Worm (Caenorhabditis elegans) whole organism, L1 larva: ENCODE data around the gene C27D6.11.
"Not testable (repeated sequence)": the region's sequence is repeated elsewhere in the genome, so short reads cannot be mapped to it uniquely, and the experiment has no call there.

Experiments
- C34B4.2 ChIP-seq: sonication (generic microtip); optimal IDR thresholded peaks from 2 replicates; lab custom pipeline; 2017; ENCODE audit warnings: mild to moderate bottlenecking, missing genetic modification characterization, missing compliant biosample characterization
- F16B12.6 ChIP-seq: fragments of 150-350 bp; optimal IDR thresholded peaks from 2 replicates; lab custom pipeline; 2014; ENCODE audit warnings: missing biosample characterization, missing genetic modification characterization
- ama-1 ChIP-seq: fragments of 150-350 bp; optimal IDR thresholded peaks from 2 replicates; lab custom pipeline; 2014
- ceh-63 ChIP-seq: fragments of 200-800 bp; sonication (Bioruptor generic); optimal IDR thresholded peaks from 2 replicates; lab custom pipeline; 2018; ENCODE audit warnings: mild to moderate bottlenecking, missing genetic modification characterization, missing compliant biosample characterization
- ceh-8 ChIP-seq: fragments of 200-800 bp; sonication (Bioruptor generic); optimal IDR thresholded peaks from 2 replicates; lab custom pipeline; 2018; ENCODE audit warnings: mild to moderate bottlenecking, missing genetic modification characterization, moderate library complexity, missing compliant biosample characterization
- ceh-82 ChIP-seq, 3 experiments: fragments of 150-350 bp in 1 of 3; sonication (generic microtip) in 2 of 3; optimal IDR thresholded peaks; 2 replicates each; lab custom pipeline; 2014 to 2017; ENCODE audit warnings: missing biosample characterization in 3 of 3, missing genetic modification characterization in 3 of 3
- ceh-88 ChIP-seq: fragments of 200-800 bp; sonication (Bioruptor generic); IDR thresholded peaks from 2 replicates; pipeline ENCODE4 v1.3.6; 2022; ENCODE audit warnings: missing genetic modification characterization, missing compliant biosample characterization
- ces-1 ChIP-seq: fragments of 150-350 bp; optimal IDR thresholded peaks from 2 replicates; lab custom pipeline; 2014; ENCODE audit warnings: missing biosample characterization, missing genetic modification reagents, missing genetic modification characterization
- dsc-1 ChIP-seq: sonication (generic microtip); optimal IDR thresholded peaks from 2 replicates; lab custom pipeline; 2016; ENCODE audit warnings: mild to moderate bottlenecking, missing genetic modification characterization, missing compliant biosample characterization
- efl-1 ChIP-seq, 4 experiments: fragments of 150-350 bp; optimal IDR thresholded peaks in 3 of 4; peaks in 1 of 4; 1 replicate in 1 of 4; 2 replicates in 3 of 4; lab custom pipeline; 2014; ENCODE audit warnings: missing biosample characterization in 2 of 4, missing genetic modification characterization in 2 of 4, missing genetic modification reagents in 2 of 4
- fkh-10 ChIP-seq: sonication (generic microtip); optimal IDR thresholded peaks from 2 replicates; lab custom pipeline; 2017; ENCODE audit warnings: missing biosample characterization, missing genetic modification reagents, missing genetic modification characterization
- hpl-2 ChIP-seq: fragments of 150-350 bp; optimal IDR thresholded peaks from 2 replicates; lab custom pipeline; 2014; ENCODE audit warnings: missing biosample characterization, missing genetic modification reagents, missing genetic modification characterization
- irx-1 ChIP-seq: sonication (generic microtip); optimal IDR thresholded peaks from 2 replicates; lab custom pipeline; 2016; ENCODE audit warnings: missing genetic modification characterization, missing compliant biosample characterization
- jun-1 ChIP-seq: fragments of 150-350 bp; optimal IDR thresholded peaks from 2 replicates; lab custom pipeline; 2014; ENCODE audit warnings: missing biosample characterization, missing genetic modification reagents, missing genetic modification characterization
- lin-13 ChIP-seq: fragments of 150-350 bp; optimal IDR thresholded peaks from 2 replicates; lab custom pipeline; 2014; ENCODE audit warnings: missing biosample characterization, missing genetic modification reagents, missing genetic modification characterization
- lin-15B ChIP-seq: fragments of 150-350 bp; sonication (generic microtip); optimal IDR thresholded peaks from 3 replicates; lab custom pipeline; 2014; ENCODE audit warnings: missing biosample characterization, missing genetic modification characterization
- lin-35 ChIP-seq, 2 experiments: fragments of 150-350 bp; optimal IDR thresholded peaks; 2 replicates each; lab custom pipeline; 2014; ENCODE audit warnings: missing biosample characterization in 2 of 2, missing genetic modification characterization in 2 of 2, missing genetic modification reagents in 2 of 2
- lsy-2 ChIP-seq, 2 experiments: fragments of 150-350 bp; optimal IDR thresholded peaks; 2 replicates each; lab custom pipeline; 2014; ENCODE audit warnings: missing biosample characterization in 2 of 2, missing genetic modification characterization in 2 of 2
- mef-2 ChIP-seq: fragments of 150-350 bp; optimal IDR thresholded peaks from 2 replicates; lab custom pipeline; 2014; ENCODE audit warnings: missing biosample characterization, missing genetic modification characterization
- nhr-11 ChIP-seq: fragments of 150-350 bp; optimal IDR thresholded peaks from 2 replicates; lab custom pipeline; 2014; ENCODE audit warnings: missing biosample characterization, missing genetic modification characterization
- nhr-12 ChIP-seq: sonication (generic microtip); optimal IDR thresholded peaks from 2 replicates; lab custom pipeline; 2017; ENCODE audit warnings: missing biosample characterization, missing genetic modification characterization
- nhr-20 ChIP-seq: sonication (generic microtip); optimal IDR thresholded peaks from 2 replicates; lab custom pipeline; 2016; ENCODE audit warnings: mild to moderate bottlenecking, missing genetic modification characterization, missing compliant biosample characterization
- nhr-237 ChIP-seq: fragments of 150-350 bp; optimal IDR thresholded peaks from 2 replicates; lab custom pipeline; 2014; ENCODE audit warnings: missing biosample characterization, missing genetic modification characterization
- nhr-84 ChIP-seq: sonication (generic microtip); optimal IDR thresholded peaks from 2 replicates; lab custom pipeline; 2017; ENCODE audit warnings: missing biosample characterization, missing genetic modification characterization
- pag-3 ChIP-seq: sonication (generic microtip); optimal IDR thresholded peaks from 2 replicates; lab custom pipeline; 2017; ENCODE audit warnings: missing genetic modification characterization, mild to moderate bottlenecking, missing compliant biosample characterization, antibody characterized with exemption, borderline replicate concordance; ENCODE audit not compliant: insufficient read depth
- pax-3 ChIP-seq: fragments of 200-800 bp; sonication (Bioruptor generic); optimal IDR thresholded peaks from 2 replicates; lab custom pipeline; 2018; ENCODE audit warnings: mild to moderate bottlenecking, missing genetic modification characterization, moderate library complexity, missing compliant biosample characterization
- pqm-1 ChIP-seq: sonication (generic microtip); optimal IDR thresholded peaks from 3 replicates; lab custom pipeline; 2017; ENCODE audit warnings: missing biosample characterization, missing genetic modification characterization
- snpc-4 ChIP-seq: fragments of 150-350 bp; optimal IDR thresholded peaks from 2 replicates; lab custom pipeline; 2014; ENCODE audit warnings: missing biosample characterization, missing genetic modification characterization
- sup-37 ChIP-seq: fragments of 200-800 bp; sonication (Bioruptor generic); optimal IDR thresholded peaks from 2 replicates; lab custom pipeline; 2018; ENCODE audit warnings: mild to moderate bottlenecking, missing genetic modification characterization, missing compliant biosample characterization
- tbx-2 ChIP-seq: sonication (generic microtip); optimal IDR thresholded peaks from 2 replicates; lab custom pipeline; 2016; ENCODE audit warnings: missing genetic modification characterization, missing compliant biosample characterization
- tlp-1 ChIP-seq: fragments of 150-350 bp; optimal IDR thresholded peaks from 2 replicates; lab custom pipeline; 2014; ENCODE audit warnings: missing biosample characterization, missing genetic modification characterization
- unc-130 ChIP-seq: fragments of 150-350 bp; optimal IDR thresholded peaks from 2 replicates; lab custom pipeline; 2017; ENCODE audit warnings: missing biosample characterization, missing genetic modification characterization, inconsistent platforms
- unc-86 ChIP-seq: sonication (generic microtip); optimal IDR thresholded peaks from 2 replicates; lab custom pipeline; 2016; ENCODE audit warnings: missing genetic modification characterization, missing compliant biosample characterization
- ztf-11 ChIP-seq, 2 experiments: sonication (generic microtip); optimal IDR thresholded peaks; 2 replicates each; lab custom pipeline; 2016 to 2017; ENCODE audit warnings: missing genetic modification characterization in 2 of 2, missing biosample characterization in 1 of 2, missing compliant biosample characterization in 1 of 2

Gene C27D6.11

DNA sequence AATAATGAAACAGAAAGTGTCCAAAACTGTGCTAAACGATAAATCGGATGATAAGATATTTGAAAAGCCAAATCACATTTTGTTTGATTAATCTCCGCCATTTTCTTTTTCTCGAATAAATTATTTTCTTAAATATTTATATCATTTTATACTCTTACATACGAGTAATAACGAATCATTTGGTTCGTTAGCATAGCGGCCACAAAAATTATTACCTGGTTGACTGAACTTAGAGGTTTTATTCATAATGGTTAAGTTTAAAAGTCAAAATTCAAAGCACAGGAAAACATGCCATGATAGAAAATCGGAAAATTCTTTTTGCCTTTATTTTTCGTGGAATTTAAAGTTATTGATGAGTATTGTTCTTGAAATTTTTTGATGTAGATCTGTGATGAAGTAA lies 2.3 kb upstream of the C27D6.11 start, which contains the start of gene srb-5:
Gene srb-5 (minus strand): TSS at position 101 of the 400 bp plus-strand sequence.
- TF ChIP-seq lin-15B (tag; lab: Kevin White, UChicago), result no peak
- no peak for TF ChIP-seq jun-1 (tag; lab: Kevin White, UChicago)
- TF ChIP-seq ama-1 (lab: Kevin White, UChicago), result no peak

DNA sequence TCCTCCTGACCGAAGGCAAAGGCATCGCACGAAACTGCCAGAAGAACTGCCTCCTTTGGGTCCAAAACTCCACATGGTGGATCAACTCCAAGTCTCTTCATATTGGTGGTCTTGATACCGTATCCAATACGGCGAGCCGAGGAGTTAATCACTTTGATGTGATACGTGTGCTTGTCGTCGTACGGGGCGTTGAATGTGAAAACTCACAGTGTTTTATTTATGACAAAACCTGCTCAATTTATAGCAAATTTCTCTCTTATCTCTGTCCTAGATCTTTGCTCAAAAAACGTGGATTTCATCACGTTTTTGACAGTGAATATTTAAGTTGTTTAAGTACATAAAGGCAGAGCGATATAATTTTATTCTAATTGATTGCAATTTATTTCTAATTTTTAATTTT lies 2.2 kb downstream of the C27D6.11 start, which contains the start of gene F58A6.9:
Gene F58A6.9 (minus strand): TSS at position 101 of the 400 bp plus-strand sequence.
- not testable (repeated sequence) for TF ChIP-seq jun-1 (tag; lab: Kevin White, UChicago); nhr-12 (tag; lab: Kevin White, UChicago); sup-37 (GFP tag; lab: Kevin White, UChicago)

DNA sequence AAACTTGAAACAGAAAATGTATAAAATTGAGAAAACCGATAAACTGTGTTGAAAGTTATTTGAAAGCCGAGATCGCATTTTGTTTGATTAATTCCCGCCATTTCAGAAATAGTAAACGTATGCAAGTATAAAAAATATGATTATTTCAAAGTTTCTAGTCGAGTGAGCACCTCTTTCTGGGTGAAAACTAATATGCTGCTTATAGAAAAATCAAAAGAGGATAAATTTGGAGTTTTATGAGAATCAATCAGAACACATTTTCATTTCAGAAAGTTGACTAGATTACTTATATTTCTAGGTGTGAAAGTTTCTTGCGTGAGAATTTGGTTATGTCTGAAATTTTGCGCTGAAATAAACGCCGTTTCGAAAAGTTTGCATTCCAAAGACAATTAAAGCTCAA lies 3.5 kb downstream of the C27D6.11 start, which contains the start of gene srb-13:
Gene srb-13 (minus strand): TSS at position 101 of the 400 bp plus-strand sequence.
- no peak for TF ChIP-seq nhr-20
- TF ChIP-seq irx-1 (tag; lab: Kevin White, UChicago), result no peak
- TF ChIP-seq ces-1, result no peak
- TF ChIP-seq unc-86 (tag; lab: Kevin White, UChicago), result no peak
- TF ChIP-seq lin-35 (GFP tag; optimal IDR thresholded peaks at IDR 0.05; lab: Kevin White, UChicago), result no peak
- TF ChIP-seq tlp-1 (tag; lab: Kevin White, UChicago), result no peak
- no peak for TF ChIP-seq ceh-63 (GFP tag; lab: Kevin White, UChicago)
- TF ChIP-seq fkh-10, result no peak
- no peak for TF ChIP-seq ceh-8
- no peak for TF ChIP-seq pqm-1 (tag; lab: Kevin White, UChicago)
- TF ChIP-seq, all 84 proteins: peak for 0

DNA sequence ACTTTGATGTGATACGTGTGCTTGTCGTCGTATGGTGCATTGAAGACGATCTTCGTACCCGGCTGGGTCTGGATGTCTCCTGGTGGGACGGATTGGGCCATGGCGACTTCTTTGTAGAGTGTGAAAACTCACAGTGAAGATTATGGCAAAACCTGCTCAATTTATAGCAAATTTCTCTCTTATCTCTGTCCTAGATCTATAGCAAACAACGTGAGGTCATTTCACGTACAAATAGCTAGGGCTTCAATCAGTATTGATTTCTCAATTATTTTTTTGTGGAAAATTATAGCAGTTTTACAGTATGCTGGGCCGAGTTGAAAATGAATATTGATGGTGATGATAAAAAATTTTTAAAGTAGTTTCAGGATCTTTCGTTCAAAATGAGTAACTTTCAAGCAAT lies 4.0 kb downstream of the C27D6.11 start, which contains the start of gene msp-45:
Gene msp-45 (minus strand): TSS at position 101 of the 400 bp plus-strand sequence.
- TF ChIP-seq nhr-237 (tag; lab: Kevin White, UChicago) (no peak), efl-1 (optimal IDR thresholded peaks at IDR 0.05; lab: Kevin White, UChicago) (no peak), efl-1 (GFP tag; optimal IDR thresholded peaks at IDR 0.05 in 1 of 2; lab: Kevin White, UChicago) (no peak), hpl-2 (GFP tag; lab: Kevin White, UChicago) (no peak), unc-86 (tag; lab: Kevin White, UChicago) (no peak), tbx-2 (tag; lab: Kevin White, UChicago) (no peak), ama-1 (lab: Kevin White, UChicago) (no peak), lsy-2 (tag; optimal IDR thresholded peaks at IDR 0.05; lab: Kevin White, UChicago) (no peak), dsc-1 (tag; lab: Kevin White, UChicago) (no peak), lin-13 (no peak), pax-3 (tag; lab: Kevin White, UChicago) (no peak), F16B12.6 (tag; lab: Kevin White, UChicago) (no peak), mef-2 (tag; lab: Kevin White, UChicago) (no peak), nhr-11 (tag; lab: Kevin White, UChicago) (no peak), snpc-4 (no peak), pag-3 (tag; lab: Kevin White, UChicago) (no peak), C34B4.2 (no peak), ceh-82 (tag; optimal IDR thresholded peaks at IDR 0.05; lab: Kevin White, UChicago) (no peak), nhr-84 (tag; lab: Kevin White, UChicago) (no peak), ceh-88 (GFP tag; lab: Robert Waterston, UW) (no peak), ztf-11 (tag; optimal IDR thresholded peaks at IDR 0.05; lab: Kevin White, UChicago) (no peak)

DNA sequence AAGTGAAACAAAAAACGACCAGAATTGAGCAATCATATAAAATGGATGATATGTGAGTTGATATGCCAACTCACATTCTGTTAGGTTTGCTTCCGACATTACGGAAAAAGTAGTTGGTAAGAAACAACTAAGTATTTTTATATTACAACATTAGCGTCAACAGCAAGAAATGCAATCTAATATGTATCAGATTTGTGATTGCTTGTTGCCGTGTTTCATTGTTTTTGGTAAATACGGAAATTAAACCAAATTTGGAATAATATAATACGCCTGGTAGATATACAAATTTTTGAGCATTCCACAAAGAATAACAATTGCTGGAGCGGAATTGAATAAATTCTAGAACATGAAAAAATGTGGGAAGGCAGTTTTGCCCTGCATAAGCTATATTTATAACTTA lies 6.5 kb downstream of the C27D6.11 start, which contains the start of gene srb-12:
Gene srb-12 (minus strand): TSS at position 101 of the 400 bp plus-strand sequence.
- TF ChIP-seq unc-130 (tag; lab: Kevin White, UChicago), result no peak
